Worm (Caenorhabditis elegans) whole organism, L4/young adult: ENCODE data around the gene nhr-97.

Experiments
- W03F9.2 ChIP-seq: fragments of 150-350 bp; optimal IDR thresholded peaks from 2 replicates; lab custom pipeline; 2014; ENCODE audit warnings: missing biosample characterization, missing genetic modification characterization
- him-1 ChIP-seq: sonication (generic microtip); optimal IDR thresholded peaks from 2 replicates; lab custom pipeline; 2016; ENCODE audit warnings: missing genotype, missing genetic modification reagents, missing genetic modification characterization, missing compliant biosample characterization

ce11 chrIV:9756647-9757424 lies 605 bp upstream of the nhr-97 start:
- TF ChIP-seq him-1 (tag; lab: Kevin White, UChicago) (no peak), W03F9.2 (tag; lab: Kevin White, UChicago) (peak; percentile 41)
